Fruit fly (Drosophila melanogaster) whole organism, embryonic: ENCODE results near the gene lqfR.

Experiments used
- Ada2b ChIP-seq: fragments of 200-800 bp; sonication (Bioruptor generic); IDR thresholded peaks from 2 replicates; pipeline ENCODE4 v1.3.6; 2022; ENCODE audit warnings: missing biosample characterization, missing genetic modification characterization
- CG1024 ChIP-seq: fragments of 200-800 bp; sonication (Bioruptor generic); IDR thresholded peaks from 2 replicates; pipeline ENCODE4 v1.3.6; 2022; ENCODE audit warnings: missing biosample characterization, missing genetic modification characterization
- CG12155 ChIP-seq: fragments of 200-800 bp; sonication (Bioruptor generic); optimal IDR thresholded peaks from 3 replicates; lab custom pipeline; 2016; ENCODE audit warnings: missing biosample characterization, missing genetic modification characterization
- CG13123 ChIP-seq: fragments of 200-800 bp; sonication (Bioruptor generic); optimal IDR thresholded peaks from 2 replicates; lab custom pipeline; 2016; ENCODE audit warnings: missing biosample characterization, missing genetic modification characterization
- CG15269 ChIP-seq: fragments of 200-800 bp; sonication (Bioruptor generic); optimal IDR thresholded peaks from 2 replicates; lab custom pipeline; 2018; ENCODE audit warnings: missing biosample characterization, mild to moderate bottlenecking, missing genetic modification characterization, moderate library complexity
- CG15479 ChIP-seq: fragments of 200-800 bp; sonication (Bioruptor generic); optimal IDR thresholded peaks from 3 replicates; lab custom pipeline; 2019; ENCODE audit warnings: missing biosample characterization, mild to moderate bottlenecking, missing genetic modification characterization, moderate library complexity
- CG16813 ChIP-seq: fragments of 200-800 bp; sonication (Bioruptor generic); IDR thresholded peaks from 3 replicates; pipeline ENCODE4 v1.3.6; 2022; ENCODE audit warnings: missing biosample characterization, missing genetic modification characterization; ENCODE audit not compliant: partially characterized antibody
- CG17568 ChIP-seq: fragments of 200-800 bp; sonication (Bioruptor generic); optimal IDR thresholded peaks from 2 replicates; lab custom pipeline; 2018; ENCODE audit warnings: missing biosample characterization, mild to moderate bottlenecking, missing genetic modification characterization, moderate library complexity
- CG18476 ChIP-seq: fragments of 200-800 bp; sonication (Bioruptor generic); optimal IDR thresholded peaks from 2 replicates; lab custom pipeline; 2016; ENCODE audit warnings: missing biosample characterization, mild to moderate bottlenecking, missing genetic modification characterization
- CG30403 ChIP-seq: fragments of 200-800 bp; sonication (Bioruptor generic); optimal IDR thresholded peaks from 3 replicates; lab custom pipeline; 2016; ENCODE audit warnings: missing biosample characterization, missing genetic modification characterization
- CG31224 ChIP-seq: fragments of 200-800 bp; sonication (Bioruptor generic); IDR thresholded peaks from 2 replicates; pipeline ENCODE4 v1.3.6; 2022; ENCODE audit warnings: missing biosample characterization, missing genetic modification characterization
- CG31388 ChIP-seq: fragments of 200-800 bp; sonication (Bioruptor generic); optimal IDR thresholded peaks from 2 replicates; lab custom pipeline; 2016; ENCODE audit warnings: missing biosample characterization, missing genetic modification characterization
- CG4282 ChIP-seq: fragments of 200-800 bp; sonication (Bioruptor generic); optimal IDR thresholded peaks from 2 replicates; lab custom pipeline; 2016; ENCODE audit warnings: missing biosample characterization, missing genetic modification characterization
- CG5245 ChIP-seq: fragments of 200-800 bp; sonication (Bioruptor generic); optimal IDR thresholded peaks from 3 replicates; lab custom pipeline; 2016; ENCODE audit warnings: missing biosample characterization, missing genetic modification characterization
- CG6654 ChIP-seq: fragments of 200-800 bp; sonication (Bioruptor generic); optimal IDR thresholded peaks from 2 replicates; lab custom pipeline; 2017; ENCODE audit warnings: missing biosample characterization, mild to moderate bottlenecking, missing genetic modification characterization
- CG6683 ChIP-seq: fragments of 200-800 bp; sonication (Bioruptor generic); optimal IDR thresholded peaks from 2 replicates; lab custom pipeline; 2017; ENCODE audit warnings: missing biosample characterization, mild to moderate bottlenecking, missing genetic modification characterization, missing genetic modification reagents
- CG7745 ChIP-seq: fragments of 200-800 bp; sonication (Bioruptor generic); optimal IDR thresholded peaks from 2 replicates; lab custom pipeline; 2018; ENCODE audit warnings: missing biosample characterization, mild to moderate bottlenecking, missing genetic modification characterization, moderate library complexity
- CG8281 ChIP-seq: fragments of 200-800 bp; sonication (Bioruptor generic); optimal IDR thresholded peaks from 2 replicates; lab custom pipeline; 2018; ENCODE audit warnings: missing biosample characterization, mild to moderate bottlenecking, missing genetic modification characterization, moderate library complexity
- CG8388 ChIP-seq: fragments of 200-800 bp; sonication (Bioruptor generic); optimal IDR thresholded peaks from 2 replicates; lab custom pipeline; 2019; ENCODE audit warnings: missing biosample characterization, mild to moderate bottlenecking, missing genetic modification characterization, moderate library complexity
- CG8924 ChIP-seq: fragments of 200-800 bp; optimal IDR thresholded peaks from 3 replicates; lab custom pipeline; 2019; ENCODE audit warnings: missing biosample characterization, mild to moderate bottlenecking, missing genetic modification characterization, moderate library complexity
- CG9797 ChIP-seq: fragments of 200-800 bp; sonication (Bioruptor generic); optimal IDR thresholded peaks from 3 replicates; lab custom pipeline; 2018; ENCODE audit warnings: missing biosample characterization, mild to moderate bottlenecking, missing genetic modification characterization
- CHES-1-like ChIP-seq: fragments of 200-800 bp; sonication (Bioruptor generic); optimal IDR thresholded peaks from 2 replicates; lab custom pipeline; 2016; ENCODE audit warnings: missing biosample characterization, missing genetic modification characterization
- CkIIα-i1 ChIP-seq: fragments of 200-800 bp; sonication (Bioruptor generic); IDR thresholded peaks from 2 replicates; pipeline ENCODE4 v1.3.6; 2022; ENCODE audit warnings: missing biosample characterization, missing genetic modification characterization
- Dbx ChIP-seq: fragments of 200-800 bp; sonication (Bioruptor generic); IDR thresholded peaks from 3 replicates; pipeline ENCODE4 v1.3.6; 2022; ENCODE audit warnings: missing biosample characterization, missing genetic modification characterization
- Dp ChIP-seq: fragments of 200-800 bp; sonication (Bioruptor generic); optimal IDR thresholded peaks from 2 replicates; lab custom pipeline; 2018; ENCODE audit warnings: missing biosample characterization, mild to moderate bottlenecking, missing genetic modification characterization, moderate library complexity
- E2f2 ChIP-seq: fragments of 200-800 bp; sonication (Bioruptor generic); IDR thresholded peaks from 2 replicates; pipeline ENCODE4 v1.3.6; 2022; ENCODE audit warnings: missing biosample characterization, missing genetic modification characterization
- Ets97D ChIP-seq: fragments of 200-800 bp; sonication (Bioruptor generic); optimal IDR thresholded peaks from 3 replicates; lab custom pipeline; 2016; ENCODE audit warnings: missing biosample characterization, missing genetic modification characterization
- Gsc ChIP-seq: fragments of 200-800 bp; sonication (Bioruptor generic); IDR thresholded peaks from 2 replicates; pipeline ENCODE4 v1.3.6; 2022; ENCODE audit warnings: missing biosample characterization, missing genetic modification characterization
- H15 ChIP-seq: fragments of 200-800 bp; sonication (Bioruptor generic); IDR thresholded peaks from 3 replicates; pipeline ENCODE4 v1.3.6; 2022; ENCODE audit warnings: missing biosample characterization, missing genetic modification characterization
- Hr39 ChIP-seq: fragments of >200 bp; optimal IDR thresholded peaks from 2 replicates; lab custom pipeline; 2017
- Mad ChIP-seq: fragments of 200-800 bp; sonication (Bioruptor generic); optimal IDR thresholded peaks from 2 replicates; lab custom pipeline; 2016; ENCODE audit warnings: missing biosample characterization, missing genetic modification characterization
- Nf-YB ChIP-seq: fragments of 200-800 bp; sonication (Bioruptor generic); optimal IDR thresholded peaks from 3 replicates; lab custom pipeline; 2019; ENCODE audit warnings: missing biosample characterization, mild to moderate bottlenecking, missing genetic modification characterization, moderate library complexity
- Poxn ChIP-seq: fragments of 200-800 bp; sonication (Bioruptor generic); IDR thresholded peaks from 2 replicates; pipeline ENCODE4 v1.3.6; 2022; ENCODE audit warnings: missing biosample characterization, missing genetic modification characterization
- Ptx1 ChIP-seq: fragments of 200-800 bp; sonication (Bioruptor generic); IDR thresholded peaks from 2 replicates; pipeline ENCODE4 v1.3.6; 2022; ENCODE audit warnings: missing biosample characterization, missing genetic modification characterization
- Sox100B ChIP-seq: fragments of 200-800 bp; sonication (Bioruptor generic); optimal IDR thresholded peaks from 3 replicates; lab custom pipeline; 2018; ENCODE audit warnings: missing biosample characterization, mild to moderate bottlenecking, missing genetic modification characterization
- caup ChIP-seq: fragments of 200-800 bp; sonication (Bioruptor generic); optimal IDR thresholded peaks from 3 replicates; lab custom pipeline; 2017; ENCODE audit warnings: missing biosample characterization, mild to moderate bottlenecking, missing genetic modification characterization, moderate library complexity; ENCODE audit not compliant: severe bottlenecking
- chinmo ChIP-seq: fragments of 200-800 bp; sonication (Bioruptor generic); IDR thresholded peaks from 4 replicates; pipeline ENCODE4 v1.3.6; 2022; ENCODE audit warnings: missing biosample characterization, missing genetic modification characterization; ENCODE audit not compliant: partially characterized antibody
- chn ChIP-seq: fragments of 200-800 bp; sonication (Bioruptor generic); optimal IDR thresholded peaks from 2 replicates; lab custom pipeline; 2016; ENCODE audit warnings: missing biosample characterization, missing genetic modification characterization
- disco-r ChIP-seq: fragments of 200-800 bp; sonication (Bioruptor generic); optimal IDR thresholded peaks from 2 replicates; lab custom pipeline; 2016; ENCODE audit warnings: missing biosample characterization, missing genetic modification characterization
- dysf ChIP-seq: fragments of 200-800 bp; sonication (Bioruptor generic); IDR thresholded peaks from 3 replicates; pipeline ENCODE4 v1.3.6; 2022; ENCODE audit warnings: missing biosample characterization, missing genetic modification characterization
- nerfin-1 ChIP-seq: fragments of 200-800 bp; sonication (Bioruptor generic); optimal IDR thresholded peaks from 3 replicates; lab custom pipeline; 2019; ENCODE audit warnings: missing biosample characterization, mild to moderate bottlenecking, missing genetic modification characterization, moderate library complexity
- otp ChIP-seq: fragments of 200-800 bp; sonication (Bioruptor generic); IDR thresholded peaks from 3 replicates; pipeline ENCODE4, ENCODE4 v1.3.6; 2022; ENCODE audit warnings: missing biosample characterization, missing genetic modification characterization
- pzg ChIP-seq: fragments of 200-800 bp; sonication (Bioruptor generic); optimal IDR thresholded peaks from 3 replicates; lab custom pipeline; 2018; ENCODE audit warnings: missing biosample characterization, mild to moderate bottlenecking, missing genetic modification characterization, moderate library complexity
- rib ChIP-seq: fragments of 200-800 bp; sonication (Bioruptor generic); IDR thresholded peaks from 2 replicates; pipeline ENCODE4 v1.3.6; 2022; ENCODE audit warnings: missing biosample characterization, missing genetic modification characterization
- schlank ChIP-seq: fragments of 200-800 bp; sonication (Bioruptor generic); optimal IDR thresholded peaks from 2 replicates; lab custom pipeline; 2018; ENCODE audit warnings: missing biosample characterization, mild to moderate bottlenecking, missing genetic modification characterization
- sens ChIP-seq: fragments of 200-800 bp; sonication (Bioruptor generic); peaks from one replicate; lab custom pipeline; 2016; ENCODE audit warnings: missing biosample characterization, missing genetic modification characterization
- sisA ChIP-seq: fragments of 200-800 bp; sonication (Bioruptor generic); IDR thresholded peaks from 2 replicates; pipeline ENCODE4 v1.3.6; 2022; ENCODE audit warnings: missing biosample characterization, missing genetic modification characterization
- slou ChIP-seq: fragments of 200-800 bp; sonication (Bioruptor generic); optimal IDR thresholded peaks from 3 replicates; lab custom pipeline; 2016; ENCODE audit warnings: missing biosample characterization, missing genetic modification characterization
- stwl ChIP-seq: fragments of 200-800 bp; sonication (Bioruptor generic); optimal IDR thresholded peaks from 3 replicates; lab custom pipeline; 2018; ENCODE audit warnings: missing biosample characterization, mild to moderate bottlenecking, missing genetic modification characterization, moderate library complexity
- tll ChIP-seq, 2 experiments: fragments of 200-800 bp in 1 of 2; fragments of >200 bp in 1 of 2; sonication (Bioruptor generic) in 1 of 2; optimal IDR thresholded peaks; 2 replicates each; lab custom pipeline; 2017 to 2019; ENCODE audit warnings: missing biosample characterization in 2 of 2, missing genetic modification characterization in 2 of 2, mild to moderate bottlenecking in 1 of 2, moderate library complexity in 1 of 2
- unc-4 ChIP-seq: fragments of 200-800 bp; sonication (Bioruptor generic); IDR thresholded peaks from 2 replicates; pipeline ENCODE4 v1.3.6; 2022; ENCODE audit warnings: missing biosample characterization, missing genetic modification characterization; ENCODE audit not compliant: partially characterized antibody
- zf30C ChIP-seq: fragments of 200-800 bp; sonication (Bioruptor generic); optimal IDR thresholded peaks from 3 replicates; lab custom pipeline; 2018; ENCODE audit warnings: missing biosample characterization, mild to moderate bottlenecking, missing genetic modification characterization

The lqfR gene

dm6 chr3R:22400246-22400645 is 10.9 kb upstream of the lqfR start (continued):
- TF ChIP-seq caup (GFP tag; lab: Kevin White, UChicago) (no peak), Dbx (peak; percentile 51; the same call in 2 of the 3 replicates), rib (no peak), Poxn (GFP tag; lab: Robert Waterston, UW) (no peak), Ets97D (GFP tag; lab: Kevin White, UChicago) (no peak), E2f2 (GFP tag; lab: Robert Waterston, UW) (no peak), Ptx1 (GFP tag; lab: Robert Waterston, UW) (peak; percentile 58), CG15479 (no peak), pzg (GFP tag; lab: Kevin White, UChicago) (no peak), CHES-1-like (GFP tag; lab: Kevin White, UChicago) (no peak), CG8281 (tag; lab: Kevin White, UChicago) (no peak), CG16813 (no peak), CG1024 (GFP tag; lab: Robert Waterston, UW) (no peak), zf30C (GFP tag; lab: Kevin White, UChicago) (no peak), CG12155 (no peak), CkIIα-i1 (GFP tag; lab: Robert Waterston, UW) (no peak), CG6683 (GFP tag; lab: Kevin White, UChicago) (no peak), Dp (GFP tag; lab: Kevin White, UChicago) (no peak), CG7745 (tag; lab: Kevin White, UChicago) (no peak), CG17568 (no peak), tll (GFP tag; optimal IDR thresholded peaks at IDR 0.05; lab: Kevin White, UChicago) (no peak), CG13123 (GFP tag; lab: Kevin White, UChicago) (no peak), sens (GFP tag; lab: Kevin White, UChicago) (peak; percentile 65), Gsc (GFP tag; lab: Robert Waterston, UW) (no peak), CG31388 (GFP tag; lab: Kevin White, UChicago) (no peak), Nf-YB (GFP tag; lab: Kevin White, UChicago) (no peak), CG8388 (no peak), chinmo (GFP tag; lab: Robert Waterston, UW) (no peak), disco-r (no peak), CG18476 (peak; percentile 14), CG6654 (no peak), stwl (no peak), CG30403 (GFP tag; lab: Kevin White, UChicago) (peak; percentile 3), CG8924 (tag; lab: Kevin White, UChicago) (peak; percentile 19), Mad (GFP tag; lab: Kevin White, UChicago) (no peak), dysf (GFP tag; lab: Robert Waterston, UW) (peak; percentile 83), Hr39 (lab: Kevin White, UChicago) (no peak), sisA (GFP tag; lab: Robert Waterston, UW) (no peak), otp (no peak), H15 (GFP tag; lab: Robert Waterston, UW) (peak; percentile 14; the same call in 1 of the 3 replicates), CG15269 (no peak), slou (GFP tag; lab: Kevin White, UChicago) (no peak), chn (GFP tag; lab: Kevin White, UChicago) (no peak), Ada2b (GFP tag; lab: Robert Waterston, UW) (peak; percentile 40; the same call in 1 of the 2 replicates), CG5245 (GFP tag; lab: Kevin White, UChicago) (peak; percentile 12), CG4282 (GFP tag; lab: Kevin White, UChicago) (no peak), CG31224 (GFP tag; lab: Robert Waterston, UW) (peak; percentile 42; the same call in 1 of the 2 replicates), CG9797 (no peak), unc-4 (GFP tag; lab: Robert Waterston, UW) (no peak), Sox100B (no peak), nerfin-1 (tag; lab: Kevin White, UChicago) (no peak), schlank (no peak)
